Fruit fly (Drosophila melanogaster) whole organism, adult: ENCODE measurements around the gene CG7966.

Experiments used
- CG11617 ChIP-seq: fragments of 200-800 bp; sonication (Bioruptor generic); optimal IDR thresholded peaks from 2 replicates; lab custom pipeline; 2017; ENCODE audit warnings: mild to moderate bottlenecking, missing biosample characterization, missing genetic modification reagents, missing genetic modification characterization
- CG7101 ChIP-seq: fragments of 200-800 bp; sonication (Bioruptor generic); optimal IDR thresholded peaks from 2 replicates; lab custom pipeline; 2018; ENCODE audit warnings: missing biosample characterization, mild to moderate bottlenecking, missing genetic modification characterization, moderate library complexity
- Hr96 ChIP-seq: fragments of 200-800 bp; sonication (Bioruptor generic); optimal IDR thresholded peaks from 2 replicates; lab custom pipeline; 2016; ENCODE audit warnings: missing biosample characterization, missing genetic modification characterization

- TF ChIP-seq CG7101 (tag; lab: Kevin White, UChicago) = no peak
- no peak for TF ChIP-seq Hr96 (GFP tag; lab: Kevin White, UChicago)
- no peak for TF ChIP-seq CG11617 (GFP tag; lab: Kevin White, UChicago)
These were observed 13.2 kb downstream of the CG7966 start, which contains the start of gene CG11668 for dm6 chr3R:13038075-13038474.
